Fruit fly (Drosophila melanogaster): ENCODE data around the gene indra.

Gene indra

DNA sequence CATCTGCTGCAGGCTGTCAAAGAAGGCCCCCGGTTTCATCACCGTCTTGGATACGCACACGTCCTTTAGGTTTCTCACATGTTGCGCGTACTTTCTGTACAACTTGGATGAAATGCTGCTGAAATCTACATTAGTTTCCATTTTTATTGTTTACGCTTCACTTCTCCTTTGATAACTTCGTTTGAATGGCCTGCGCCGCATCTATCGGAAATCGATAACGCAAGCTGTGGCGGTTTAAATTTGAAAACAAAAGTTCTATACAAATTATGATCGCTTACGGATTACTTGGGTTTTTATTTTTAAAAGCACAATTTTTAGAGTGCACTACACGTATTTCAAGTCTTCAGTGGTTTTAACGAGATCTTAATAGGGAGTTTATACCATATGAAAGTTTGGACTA, 9.2 kb downstream of the indra start, which contains the start of gene msd5 (continued):
- TF ChIP-seq Side (GFP tag; optimal IDR thresholded peaks at IDR 0.05) (no peak), twi (tag; optimal IDR thresholded peaks at IDR 0.05) (no peak), zfh2 (GFP tag; optimal IDR thresholded peaks at IDR 0.05) (no peak), HHEX (GFP tag; optimal IDR thresholded peaks at IDR 0.05) (no peak), lilli (GFP tag; optimal IDR thresholded peaks at IDR 0.05) (no peak), chn (GFP tag; optimal IDR thresholded peaks at IDR 0.05) (no peak), corto (GFP tag; optimal IDR thresholded peaks at IDR 0.05) (no peak), CG10979 (tag; optimal IDR thresholded peaks at IDR 0.05) (no peak), CG16779 (GFP tag; IDR thresholded peaks at IDR 0.05) (no peak), hbn (GFP tag; IDR thresholded peaks at IDR 0.05; ENCODE audit: partially characterized antibody) (peak; percentile 21; the same call in 1 of the 2 replicates), her (GFP tag; optimal IDR thresholded peaks at IDR 0.05) (no peak), dmrt11E (tag; optimal IDR thresholded peaks at IDR 0.05) (no peak), nerfin-1 (tag; optimal IDR thresholded peaks at IDR 0.05) (no peak), sim (GFP tag; IDR thresholded peaks at IDR 0.05) (no peak), pita (GFP tag; optimal IDR thresholded peaks at IDR 0.05) (no peak), CG3163 (GFP tag; optimal IDR thresholded peaks at IDR 0.05) (no peak), eve (GFP tag; optimal IDR thresholded peaks at IDR 0.05) (no peak), CG8089 (GFP tag; optimal IDR thresholded peaks at IDR 0.05) (no peak), CG8765 (GFP tag; IDR thresholded peaks at IDR 0.05) (no peak), oc (tag; optimal IDR thresholded peaks at IDR 0.05) (no peak), CG14710 (tag; optimal IDR thresholded peaks at IDR 0.05) (no peak), CG1233 (GFP tag; optimal IDR thresholded peaks at IDR 0.05) (no peak), CG4282 (GFP tag; optimal IDR thresholded peaks at IDR 0.05) (no peak), Ets97D (GFP tag; optimal IDR thresholded peaks at IDR 0.05) (no peak), Dref (GFP tag; IDR thresholded peaks at IDR 0.05) (peak; percentile 73), ato (GFP tag; IDR thresholded peaks at IDR 0.05; ENCODE audit: partially characterized antibody) (peak; percentile 54; the same call in 1 of the 2 replicates), gfzf (GFP tag; optimal IDR thresholded peaks at IDR 0.05) (peak; percentile 24), CG11093 (GFP tag; IDR thresholded peaks at IDR 0.05) (no peak), bsh (GFP tag; optimal IDR thresholded peaks at IDR 0.05) (no peak), CG17385 (GFP tag; optimal IDR thresholded peaks at IDR 0.05) (no peak), CG30020 (tag; optimal IDR thresholded peaks at IDR 0.05) (no peak), CG34376 (GFP tag; optimal IDR thresholded peaks at IDR 0.05) (no peak), Drgx (GFP tag; IDR thresholded peaks at IDR 0.05) (no peak), CHES-1-like (GFP tag; optimal IDR thresholded peaks at IDR 0.05) (no peak), z (GFP tag; IDR thresholded peaks at IDR 0.05) (no peak), Abd-B (GFP tag; optimal IDR thresholded peaks at IDR 0.05) (no peak), trem (tag; optimal IDR thresholded peaks at IDR 0.05) (no peak), CG3995 (GFP tag; optimal IDR thresholded peaks at IDR 0.05) (no peak), fd102C (GFP tag; optimal IDR thresholded peaks at IDR 0.05) (no peak), shn (GFP tag; optimal IDR thresholded peaks at IDR 0.05) (no peak), pros (GFP tag; optimal IDR thresholded peaks at IDR 0.05) (no peak), Hr51 (GFP tag; optimal IDR thresholded peaks at IDR 0.05) (no peak), CG3281 (GFP tag; optimal IDR thresholded peaks at IDR 0.05) (no peak), tup (GFP tag; optimal IDR thresholded peaks at IDR 0.05) (no peak), Scr (GFP tag; IDR thresholded peaks at IDR 0.05; ENCODE audit: partially characterized antibody) (peak; percentile 53), run (tag; optimal IDR thresholded peaks at IDR 0.05) (no peak), bigmax (GFP tag; optimal IDR thresholded peaks at IDR 0.05) (no peak), Gsc (GFP tag; IDR thresholded peaks at IDR 0.05) (no peak), B-H1 (GFP tag; IDR thresholded peaks at IDR 0.05) (no peak), Antp (GFP tag; optimal IDR thresholded peaks at IDR 0.05) (no peak), CG3838 (GFP tag; optimal IDR thresholded peaks at IDR 0.05) (no peak), CG12942 (GFP tag; optimal IDR thresholded peaks at IDR 0.05) (no peak)

Measured in whole organism, embryonic.